Fruit fly (Drosophila melanogaster) whole organism, embryonic: ENCODE data around the gene PNKP.

Experiments used
- Atf-2 ChIP-seq: fragments of 200-800 bp; sonication (Bioruptor generic); optimal IDR thresholded peaks from 2 replicates; lab custom pipeline; 2016; ENCODE audit warnings: missing biosample characterization, missing genetic modification characterization
- BtbVII ChIP-seq: fragments of 200-800 bp; sonication (Bioruptor generic); optimal IDR thresholded peaks from 3 replicates; lab custom pipeline; 2017; ENCODE audit warnings: missing biosample characterization, mild to moderate bottlenecking, missing genetic modification characterization
- CG10431 ChIP-seq: fragments of 200-800 bp; sonication (Bioruptor generic); optimal IDR thresholded peaks from 3 replicates; lab custom pipeline; 2018; ENCODE audit warnings: missing biosample characterization, mild to moderate bottlenecking, missing genetic modification characterization
- CG11093 ChIP-seq: fragments of 200-800 bp; sonication (Bioruptor generic); IDR thresholded peaks from 3 replicates; pipeline ENCODE4 v1.3.6; 2022; ENCODE audit warnings: missing biosample characterization, missing genetic modification characterization
- CG12155 ChIP-seq: fragments of 200-800 bp; sonication (Bioruptor generic); optimal IDR thresholded peaks from 3 replicates; lab custom pipeline; 2016; ENCODE audit warnings: missing biosample characterization, missing genetic modification characterization
- CG13123 ChIP-seq: fragments of 200-800 bp; sonication (Bioruptor generic); optimal IDR thresholded peaks from 2 replicates; lab custom pipeline; 2016; ENCODE audit warnings: missing biosample characterization, missing genetic modification characterization
- CG13287 ChIP-seq: fragments of 200-800 bp; sonication (Bioruptor generic); IDR thresholded peaks from 2 replicates; pipeline ENCODE4 v1.3.6; 2022; ENCODE audit warnings: missing biosample characterization, missing genetic modification characterization; ENCODE audit not compliant: partially characterized antibody
- CG14441 ChIP-seq: fragments of 200-800 bp; sonication (Bioruptor generic); IDR thresholded peaks from 2 replicates; pipeline ENCODE4 v1.3.6; 2022; ENCODE audit warnings: missing biosample characterization, missing genetic modification characterization
- CG14710 ChIP-seq: fragments of 200-800 bp; sonication (Bioruptor generic); optimal IDR thresholded peaks from 3 replicates; lab custom pipeline; 2019; ENCODE audit warnings: missing biosample characterization, mild to moderate bottlenecking, missing genetic modification characterization, moderate library complexity
- CG1602 ChIP-seq: fragments of 200-800 bp; sonication (Bioruptor generic); optimal IDR thresholded peaks from 3 replicates; lab custom pipeline; 2016; ENCODE audit warnings: missing biosample characterization, missing genetic modification characterization
- CG17385 ChIP-seq: fragments of 200-800 bp; sonication (Bioruptor generic); optimal IDR thresholded peaks from 3 replicates; lab custom pipeline; 2018; ENCODE audit warnings: missing biosample characterization, mild to moderate bottlenecking, missing genetic modification characterization
- CG18764 ChIP-seq: fragments of 200-800 bp; sonication (Bioruptor generic); optimal IDR thresholded peaks from 3 replicates; lab custom pipeline; 2016; ENCODE audit warnings: missing biosample characterization, missing genetic modification characterization
- CG2875 ChIP-seq: fragments of 200-800 bp; sonication (Bioruptor generic); optimal IDR thresholded peaks from 2 replicates; lab custom pipeline; 2017; ENCODE audit warnings: missing biosample characterization, mild to moderate bottlenecking, missing genetic modification characterization, missing genetic modification reagents
- CG31224 ChIP-seq: fragments of 200-800 bp; sonication (Bioruptor generic); IDR thresholded peaks from 2 replicates; pipeline ENCODE4 v1.3.6; 2022; ENCODE audit warnings: missing biosample characterization, missing genetic modification characterization
- CG3163 ChIP-seq: fragments of 200-800 bp; sonication (Bioruptor generic); optimal IDR thresholded peaks from 3 replicates; lab custom pipeline; 2016; ENCODE audit warnings: missing biosample characterization, missing genetic modification characterization
- CG3995 ChIP-seq: fragments of 200-800 bp; sonication (Bioruptor generic); optimal IDR thresholded peaks from 3 replicates; lab custom pipeline; 2016; ENCODE audit warnings: missing biosample characterization, missing genetic modification characterization
- CG4360 ChIP-seq: fragments of 200-800 bp; sonication (Bioruptor generic); IDR thresholded peaks from 2 replicates; pipeline ENCODE4 v1.3.6; 2022; ENCODE audit warnings: missing biosample characterization, missing genetic modification characterization
- CG6854 ChIP-seq: fragments of 200-800 bp; sonication (Bioruptor generic); optimal IDR thresholded peaks from 3 replicates; lab custom pipeline; 2017; ENCODE audit warnings: missing biosample characterization, mild to moderate bottlenecking, missing genetic modification characterization
- CG7786 ChIP-seq: fragments of 200-800 bp; sonication (Bioruptor generic); optimal IDR thresholded peaks from 2 replicates; lab custom pipeline; 2016; ENCODE audit warnings: missing biosample characterization, missing genetic modification characterization
- CG9437 ChIP-seq: fragments of 200-800 bp; sonication (Bioruptor generic); optimal IDR thresholded peaks from 2 replicates; lab custom pipeline; 2018; ENCODE audit warnings: missing biosample characterization, mild to moderate bottlenecking, missing genetic modification characterization
- CG9609 ChIP-seq: fragments of 200-800 bp; sonication (Bioruptor generic); optimal IDR thresholded peaks from 3 replicates; lab custom pipeline; 2016; ENCODE audit warnings: missing biosample characterization, missing genetic modification characterization
- Camta ChIP-seq: fragments of 200-800 bp; sonication (Bioruptor generic); optimal IDR thresholded peaks from 2 replicates; lab custom pipeline; 2016; ENCODE audit warnings: missing biosample characterization, missing genetic modification characterization
- Dad ChIP-seq: fragments of 200-800 bp; sonication (Bioruptor generic); optimal IDR thresholded peaks from 3 replicates; lab custom pipeline; 2016; ENCODE audit warnings: missing biosample characterization, missing genetic modification characterization
- Dll ChIP-seq: fragments of 200-800 bp; sonication (Bioruptor generic); IDR thresholded peaks from 4 replicates; pipeline ENCODE4 v1.3.6; 2022; ENCODE audit warnings: missing biosample characterization, missing genetic modification characterization; ENCODE audit not compliant: partially characterized antibody
- Dp ChIP-seq: fragments of 200-800 bp; sonication (Bioruptor generic); optimal IDR thresholded peaks from 2 replicates; lab custom pipeline; 2018; ENCODE audit warnings: missing biosample characterization, mild to moderate bottlenecking, missing genetic modification characterization, moderate library complexity
- Dref ChIP-seq: fragments of 200-800 bp; sonication (Bioruptor generic); IDR thresholded peaks from 2 replicates; pipeline ENCODE4 v1.3.6; 2022; ENCODE audit warnings: missing biosample characterization, missing genetic modification characterization
- Ets97D ChIP-seq: fragments of 200-800 bp; sonication (Bioruptor generic); optimal IDR thresholded peaks from 3 replicates; lab custom pipeline; 2016; ENCODE audit warnings: missing biosample characterization, missing genetic modification characterization
- Fer3 ChIP-seq: fragments of 200-800 bp; sonication (Bioruptor generic); optimal IDR thresholded peaks from 2 replicates; lab custom pipeline; 2018; ENCODE audit warnings: missing biosample characterization, mild to moderate bottlenecking, missing genetic modification characterization, moderate library complexity
- Gug ChIP-seq: fragments of 200-800 bp; sonication (Bioruptor generic); IDR thresholded peaks from 4 replicates; pipeline ENCODE4 v1.3.6; 2022; ENCODE audit warnings: missing biosample characterization, missing genetic modification characterization
- Hr51 ChIP-seq, 2 experiments: fragments of 200-800 bp; sonication (Bioruptor generic); optimal IDR thresholded peaks; 2 replicates in 1 of 2; 3 replicates in 1 of 2; lab custom pipeline; 2016 to 2018; ENCODE audit warnings: missing biosample characterization in 2 of 2, missing genetic modification characterization in 2 of 2, mild to moderate bottlenecking in 1 of 2, moderate library complexity in 1 of 2
- Mad ChIP-seq: fragments of 200-800 bp; sonication (Bioruptor generic); optimal IDR thresholded peaks from 2 replicates; lab custom pipeline; 2016; ENCODE audit warnings: missing biosample characterization, missing genetic modification characterization
- NC2α ChIP-seq: fragments of 200-800 bp; sonication (Bioruptor generic); optimal IDR thresholded peaks from 2 replicates; lab custom pipeline; 2016; ENCODE audit warnings: missing biosample characterization, missing genetic modification characterization
- Nf-YA ChIP-seq: fragments of 200-800 bp; sonication (Bioruptor generic); IDR thresholded peaks from 2 replicates; pipeline ENCODE4 v1.3.6; 2022; ENCODE audit warnings: missing biosample characterization, missing genetic modification characterization
- corto ChIP-seq: fragments of 200-800 bp; sonication (Bioruptor generic); optimal IDR thresholded peaks from 2 replicates; lab custom pipeline; 2016; ENCODE audit warnings: missing biosample characterization, mild to moderate bottlenecking, missing genetic modification characterization, moderate library complexity
- croc ChIP-seq: fragments of 200-800 bp; sonication (Bioruptor generic); conservative IDR thresholded peaks from 3 replicates; pipeline ENCODE4 v1.3.6; 2022; ENCODE audit warnings: missing biosample characterization, missing genetic modification characterization
- danr ChIP-seq: fragments of 200-800 bp; sonication (Bioruptor generic); IDR thresholded peaks from 2 replicates; pipeline ENCODE4 v1.3.6; 2022; ENCODE audit warnings: missing biosample characterization, missing genetic modification characterization
- dmrt11E ChIP-seq: fragments of 200-800 bp; sonication (Bioruptor generic); optimal IDR thresholded peaks from 3 replicates; lab custom pipeline; 2018; ENCODE audit warnings: missing biosample characterization, mild to moderate bottlenecking, missing genetic modification characterization, moderate library complexity
- ems ChIP-seq: fragments of 200-800 bp; sonication (Bioruptor generic); optimal IDR thresholded peaks from 3 replicates; lab custom pipeline; 2016; ENCODE audit warnings: missing biosample characterization, missing genetic modification characterization
- ind ChIP-seq: fragments of 200-800 bp; sonication (Bioruptor generic); optimal IDR thresholded peaks from 3 replicates; lab custom pipeline; 2016; ENCODE audit warnings: missing biosample characterization, missing genetic modification characterization
- jigr1 ChIP-seq: fragments of 200-800 bp; sonication (Bioruptor generic); IDR thresholded peaks from 3 replicates; pipeline ENCODE4 v1.3.6; 2022; ENCODE audit warnings: missing biosample characterization, missing genetic modification characterization
- lab ChIP-seq: fragments of 200-800 bp; sonication (Bioruptor generic); optimal IDR thresholded peaks from 3 replicates; lab custom pipeline; 2017; ENCODE audit warnings: missing biosample characterization, missing genetic modification characterization, mild to moderate bottlenecking, moderate library complexity, missing genetic modification reagents
- nau ChIP-seq: fragments of 200-800 bp; sonication (Bioruptor generic); optimal IDR thresholded peaks from 3 replicates; lab custom pipeline; 2017; ENCODE audit warnings: missing biosample characterization, mild to moderate bottlenecking, missing genetic modification characterization, missing genetic modification reagents
- pan ChIP-seq, 4 experiments: fragments of >200 bp in 3 of 4; fragments of 200-800 bp in 1 of 4; sonication (Bioruptor generic) in 1 of 4; optimal IDR thresholded peaks in 3 of 4; IDR thresholded peaks in 1 of 4; 2 replicates each; pipeline versions ENCODE4 v1.3.6 to Lab custom; 2017 to 2022; ENCODE audit warnings: missing biosample characterization in 2 of 4, missing genetic modification characterization in 2 of 4, mixed read lengths in 1 of 4
- pb ChIP-seq: fragments of 200-800 bp; sonication (Bioruptor generic); optimal IDR thresholded peaks from 3 replicates; lab custom pipeline; 2016; ENCODE audit warnings: missing biosample characterization, missing genetic modification characterization
- sd ChIP-seq: fragments of 200-800 bp; sonication (Bioruptor generic); optimal IDR thresholded peaks from 3 replicates; lab custom pipeline; 2018; ENCODE audit warnings: missing biosample characterization, mild to moderate bottlenecking, missing genetic modification characterization, moderate library complexity
- slbo ChIP-seq: fragments of 200-800 bp; sonication (Bioruptor generic); IDR thresholded peaks from 2 replicates; pipeline ENCODE4 v1.3.6; 2022; ENCODE audit warnings: missing biosample characterization, missing genetic modification characterization
- tll ChIP-seq, 2 experiments: fragments of 200-800 bp in 1 of 2; fragments of >200 bp in 1 of 2; sonication (Bioruptor generic) in 1 of 2; optimal IDR thresholded peaks; 2 replicates each; lab custom pipeline; 2017 to 2019; ENCODE audit warnings: missing biosample characterization in 2 of 2, missing genetic modification characterization in 2 of 2, mild to moderate bottlenecking in 1 of 2, moderate library complexity in 1 of 2
- ttk ChIP-seq: fragments of 200-800 bp; sonication (Bioruptor generic); IDR thresholded peaks from 2 replicates; pipeline ENCODE4 v2.1.2; 2022; ENCODE audit warnings: missing biosample characterization, missing genetic modification characterization
- tup ChIP-seq: fragments of 200-800 bp; sonication (Bioruptor generic); optimal IDR thresholded peaks from 2 replicates; lab custom pipeline; 2016; ENCODE audit warnings: missing biosample characterization, mild to moderate bottlenecking, missing genetic modification characterization, moderate library complexity
- vnd ChIP-seq: fragments of 200-800 bp; sonication (Bioruptor generic); IDR thresholded peaks from 3 replicates; pipeline ENCODE4 v1.3.6; 2022; ENCODE audit warnings: missing biosample characterization, missing genetic modification characterization; ENCODE audit not compliant: partially characterized antibody

PNKP gene

DNA sequence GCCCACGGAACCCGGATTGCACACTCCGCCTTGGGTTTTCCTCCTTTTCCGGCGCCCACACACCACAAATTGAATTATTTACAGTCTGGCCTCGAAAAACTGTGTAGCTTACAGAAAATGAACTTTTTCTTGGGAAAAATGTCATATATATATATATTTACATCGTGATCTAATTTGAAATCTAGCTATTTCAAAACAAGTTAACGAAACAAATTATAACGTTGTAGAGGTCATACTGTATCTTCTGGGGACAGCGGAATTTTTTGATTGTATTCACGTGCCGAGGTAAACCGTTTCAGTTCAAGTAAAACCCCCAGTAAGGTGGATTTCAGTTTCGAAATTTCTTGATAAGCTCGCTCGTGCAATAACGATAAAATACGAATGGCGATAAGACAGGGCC lies 11.1 kb upstream of the PNKP start (continued):
- TF ChIP-seq Fer3 (tag; lab: Kevin White, UChicago) = peak; percentile 66
- TF ChIP-seq Atf-2 (GFP tag; lab: Kevin White, UChicago) = no peak
- no peak for TF ChIP-seq CG18764 (GFP tag; lab: Kevin White, UChicago)
- TF ChIP-seq CG13287 (GFP tag; lab: Robert Waterston, UW) = no peak
- TF ChIP-seq pb (GFP tag; lab: Kevin White, UChicago) = no peak
- peak; percentile 74 for TF ChIP-seq lab (GFP tag; lab: Kevin White, UChicago)
- TF ChIP-seq CG13123 (GFP tag; lab: Kevin White, UChicago) = no peak
- TF ChIP-seq CG14441 (GFP tag; lab: Robert Waterston, UW) = peak; percentile 82
- TF ChIP-seq Dp (GFP tag; lab: Kevin White, UChicago) = no peak
- no peak for TF ChIP-seq Mad
- peak; percentile 64 for TF ChIP-seq ttk (GFP tag; lab: Robert Waterston, UW)
- TF ChIP-seq Dref (GFP tag; lab: Robert Waterston, UW) = no peak
- no peak for TF ChIP-seq BtbVII (GFP tag; lab: Kevin White, UChicago)
- no peak for TF ChIP-seq Dad (GFP tag; lab: Kevin White, UChicago)
- no peak for TF ChIP-seq tll (GFP tag; optimal IDR thresholded peaks at IDR 0.05; lab: Kevin White, UChicago)
- no peak for TF ChIP-seq jigr1 (GFP tag; lab: Robert Waterston, UW)
- TF ChIP-seq Ets97D (GFP tag; lab: Kevin White, UChicago) = no peak
- no peak for TF ChIP-seq CG3163 (GFP tag; lab: Kevin White, UChicago)
- peak; percentile 38 for TF ChIP-seq CG17385 (GFP tag; lab: Kevin White, UChicago)
- peak; percentile 82 for TF ChIP-seq slbo (GFP tag; lab: Robert Waterston, UW)
- TF ChIP-seq Dll (GFP tag; lab: Robert Waterston, UW) = no peak
- peak; percentile 50 for TF ChIP-seq CG12155 (GFP tag; lab: Kevin White, UChicago)
- no peak for TF ChIP-seq croc (GFP tag; lab: Robert Waterston, UW)
- TF ChIP-seq CG2875 (GFP tag; lab: Kevin White, UChicago) = no peak
- TF ChIP-seq sd = peak; percentile 89
- TF ChIP-seq Nf-YA (GFP tag; lab: Robert Waterston, UW) = peak; percentile 63
- peak in 1 of 2 experiments; percentile 76 for TF ChIP-seq Hr51 (GFP tag; optimal IDR thresholded peaks at IDR 0.05; lab: Kevin White, UChicago)
- peak; percentile 39; the same call in 1 of the 4 replicates for TF ChIP-seq Gug (GFP tag; lab: Robert Waterston, UW)
- 0 out of 2 replicates have a peak, but pooled peaks have one; percentile 10 for TF ChIP-seq CG4360 (GFP tag; lab: Robert Waterston, UW)
- peak; percentile 28 for TF ChIP-seq CG1602 (GFP tag; lab: Kevin White, UChicago)
- TF ChIP-seq vnd (GFP tag; lab: Robert Waterston, UW) = no peak
- no peak for TF ChIP-seq CG9609 (GFP tag; lab: Kevin White, UChicago)
- TF ChIP-seq CG7786 (GFP tag; lab: Kevin White, UChicago) = no peak
- TF ChIP-seq corto = no peak
- TF ChIP-seq ems (GFP tag; lab: Kevin White, UChicago) = peak; percentile 38
- peak; percentile 40; the same call in 1 of the 2 replicates for TF ChIP-seq CG31224 (GFP tag; lab: Robert Waterston, UW)
- TF ChIP-seq nau (GFP tag; lab: Kevin White, UChicago) = no peak
- TF ChIP-seq CG6854 (GFP tag; lab: Kevin White, UChicago) = no peak
- no peak for TF ChIP-seq CG9437 (GFP tag; lab: Kevin White, UChicago)
- TF ChIP-seq tup = no peak
- 0 out of 2 replicates have a peak, but pooled peaks have one; percentile 41 for TF ChIP-seq danr
- TF ChIP-seq pan (optimal IDR thresholded peaks at IDR 0.05; lab: Kevin White, UChicago) = no peak
- TF ChIP-seq pan (GFP tag; optimal IDR thresholded peaks at IDR 0.05 in 1 of 2, IDR thresholded peaks at IDR 0.05 in 1 of 2) = peak in 1 of 2 experiments; percentile 80
- TF ChIP-seq CG10431 (GFP tag; lab: Kevin White, UChicago) = no peak
- TF ChIP-seq CG3995 (GFP tag; lab: Kevin White, UChicago) = no peak
- TF ChIP-seq Camta (GFP tag; lab: Kevin White, UChicago) = no peak
- peak; percentile 46; the same call in 2 of the 3 replicates for TF ChIP-seq CG11093
- peak; percentile 40 for TF ChIP-seq ind
- TF ChIP-seq NC2α (GFP tag; lab: Kevin White, UChicago) = no peak
- no peak for TF ChIP-seq CG14710
- TF ChIP-seq dmrt11E (tag; lab: Kevin White, UChicago) = no peak
